Worm (Caenorhabditis elegans) whole organism, early embryonic: ENCODE measurements around the gene far-8.

Experiments
- B0310.2 ChIP-seq: sonication (generic microtip); optimal IDR thresholded peaks from 2 replicates; lab custom pipeline; 2016; ENCODE audit warnings: mild to moderate bottlenecking, missing genetic modification characterization, missing compliant biosample characterization
- F13C5.2 ChIP-seq: sonication (generic microtip); optimal IDR thresholded peaks from 2 replicates; lab custom pipeline; 2017; ENCODE audit warnings: mild to moderate bottlenecking, missing genetic modification characterization, inconsistent platforms, missing compliant biosample characterization
- aly-1 ChIP-seq: sonication (generic microtip); optimal IDR thresholded peaks from 2 replicates; lab custom pipeline; 2016; ENCODE audit warnings: missing genetic modification characterization, missing compliant biosample characterization
- ama-1 ChIP-seq: fragments of 150-350 bp; optimal IDR thresholded peaks from 2 replicates; lab custom pipeline; 2014
- ceh-13 ChIP-seq: fragments of 200-800 bp; sonication (Bioruptor generic); optimal IDR thresholded peaks from 2 replicates; lab custom pipeline; 2018; ENCODE audit warnings: mild to moderate bottlenecking, missing genetic modification characterization, missing compliant biosample characterization
- ceh-36 ChIP-seq: sonication (generic microtip); optimal IDR thresholded peaks from 2 replicates; lab custom pipeline; 2016; ENCODE audit warnings: missing genetic modification characterization, inconsistent platforms, missing compliant biosample characterization
- ets-7 ChIP-seq: sonication (generic microtip); optimal IDR thresholded peaks from 2 replicates; lab custom pipeline; 2016; ENCODE audit warnings: missing genotype, missing genetic modification characterization, missing compliant biosample characterization
- flt-1 ChIP-seq: fragments of 200-800 bp; sonication (Bioruptor generic); IDR thresholded peaks from 2 replicates; pipeline ENCODE4 v1.3.6; 2022; ENCODE audit warnings: missing genetic modification characterization, missing compliant biosample characterization
- hmbx-1 ChIP-seq: sonication (generic microtip); optimal IDR thresholded peaks from 2 replicates; lab custom pipeline; 2016; ENCODE audit warnings: mild to moderate bottlenecking, missing genetic modification characterization, missing compliant biosample characterization
- hmg-4 ChIP-seq: fragments of 200-800 bp; sonication (Bioruptor generic); optimal IDR thresholded peaks from 2 replicates; lab custom pipeline; 2018; ENCODE audit warnings: mild to moderate bottlenecking, missing genetic modification characterization, missing compliant biosample characterization
- hnd-1 ChIP-seq: sonication (generic microtip); optimal IDR thresholded peaks from 2 replicates; lab custom pipeline; 2016; ENCODE audit warnings: missing genetic modification characterization, missing compliant biosample characterization
- pes-1 ChIP-seq: fragments of 200-800 bp; sonication (Bioruptor generic); IDR thresholded peaks from 2 replicates; pipeline ENCODE4 v1.3.6; 2022; ENCODE audit warnings: missing genetic modification reagents, missing genetic modification characterization, missing compliant biosample characterization
- scrt-1 ChIP-seq: fragments of 200-800 bp; sonication (Bioruptor generic); IDR thresholded peaks from 2 replicates; pipeline ENCODE4 v1.3.6; 2022; ENCODE audit warnings: missing genetic modification characterization, missing compliant biosample characterization
- sea-1 ChIP-seq: fragments of 200-800 bp; sonication (Bioruptor generic); conservative IDR thresholded peaks from 2 replicates; pipeline ENCODE4 v1.3.6; 2022; ENCODE audit warnings: missing genetic modification characterization, missing compliant biosample characterization
- tbx-11 ChIP-seq: fragments of 200-800 bp; sonication (Bioruptor generic); IDR thresholded peaks from 2 replicates; pipeline ENCODE4 v1.3.6; 2022; ENCODE audit warnings: missing genetic modification characterization, missing compliant biosample characterization
- tbx-37 ChIP-seq: fragments of 200-800 bp; sonication (Bioruptor generic); conservative IDR thresholded peaks from 2 replicates; pipeline ENCODE4 v1.3.6; 2022; ENCODE audit warnings: missing genetic modification reagents, missing genetic modification characterization, missing compliant biosample characterization
- tra-4 ChIP-seq: sonication (generic microtip); optimal IDR thresholded peaks from 2 replicates; lab custom pipeline; 2017; ENCODE audit warnings: missing genetic modification characterization, missing compliant biosample characterization

far-8 gene

ce11 chrIII:815845-816244 is 26.9 kb upstream of the far-8 start, which contains the start of gene dac-1:
Gene dac-1, plus strand, starts transcription at chrIII:816145.
- TF ChIP-seq scrt-1 (GFP tag; lab: Robert Waterston, UW) (no peak), hnd-1 (tag; lab: Kevin White, UChicago) (no peak), ama-1 (lab: Kevin White, UChicago) (no peak), hmbx-1 (tag; lab: Kevin White, UChicago) (no peak), tbx-37 (GFP tag; lab: Robert Waterston, UW) (no peak), sea-1 (GFP tag; lab: Robert Waterston, UW) (no peak), F13C5.2 (tag; lab: Kevin White, UChicago) (no peak), aly-1 (tag; lab: Kevin White, UChicago) (no peak), B0310.2 (tag; lab: Kevin White, UChicago) (no peak), pes-1 (GFP tag; lab: Robert Waterston, UW) (no peak)

- TF ChIP-seq F13C5.2 (tag; lab: Kevin White, UChicago) (no peak), scrt-1 (GFP tag; lab: Robert Waterston, UW) (no peak), tra-4 (tag; lab: Kevin White, UChicago) (no peak), flt-1 (GFP tag; lab: Robert Waterston, UW) (no peak), hmbx-1 (tag; lab: Kevin White, UChicago) (no peak), aly-1 (tag; lab: Kevin White, UChicago) (no peak), B0310.2 (tag; lab: Kevin White, UChicago) (no peak), tbx-37 (GFP tag; lab: Robert Waterston, UW) (no peak), pes-1 (GFP tag; lab: Robert Waterston, UW) (no peak)
Measured at ce11 chrIII:819313-819712, 23.4 kb upstream of the far-8 start.

- TF ChIP-seq hmbx-1 (tag; lab: Kevin White, UChicago) (no peak), hmg-4 (GFP tag; lab: Kevin White, UChicago) (no peak), F13C5.2 (tag; lab: Kevin White, UChicago) (no peak), ceh-36 (tag; lab: Kevin White, UChicago) (no peak), B0310.2 (tag; lab: Kevin White, UChicago) (no peak), tbx-37 (GFP tag; lab: Robert Waterston, UW) (no peak), tbx-11 (GFP tag; lab: Robert Waterston, UW) (no peak), ets-7 (tag; lab: Kevin White, UChicago) (no peak), ama-1 (lab: Kevin White, UChicago) (no peak), sea-1 (GFP tag; lab: Robert Waterston, UW) (no peak), tra-4 (tag; lab: Kevin White, UChicago) (no peak), pes-1 (GFP tag; lab: Robert Waterston, UW) (no peak), hnd-1 (tag; lab: Kevin White, UChicago) (no peak), scrt-1 (GFP tag; lab: Robert Waterston, UW) (no peak), aly-1 (tag; lab: Kevin White, UChicago) (no peak), ceh-13 (GFP tag; lab: Kevin White, UChicago) (no peak), flt-1 (GFP tag; lab: Robert Waterston, UW) (no peak)
Measured at ce11 chrIII:822546-823272, 20.0 kb upstream of the far-8 start, which contains the start of gene clec-149. Gene clec-149, plus strand, starts transcription at chrIII:823222.

- no peak for TF ChIP-seq flt-1 (GFP tag; lab: Robert Waterston, UW)
- TF ChIP-seq B0310.2 (tag; lab: Kevin White, UChicago) = no peak
- no peak for TF ChIP-seq ceh-36 (tag; lab: Kevin White, UChicago)
- TF ChIP-seq hnd-1 (tag; lab: Kevin White, UChicago) = no peak
- no peak for TF ChIP-seq ets-7 (tag; lab: Kevin White, UChicago)
- TF ChIP-seq tbx-37 (GFP tag; lab: Robert Waterston, UW) = no peak
- TF ChIP-seq F13C5.2 (tag; lab: Kevin White, UChicago) = no peak
- TF ChIP-seq sea-1 (GFP tag; lab: Robert Waterston, UW) = no peak
Measured at ce11 chrIII:825256-825655, 17.5 kb upstream of the far-8 start.

ce11 chrIII:831961-832360 is 10.8 kb upstream of the far-8 start, which contains the start of gene ceeh-1:
Gene ceeh-1, minus strand, starts transcription at chrIII:832277.
- TF ChIP-seq F13C5.2 (tag; lab: Kevin White, UChicago) (no peak), ets-7 (tag; lab: Kevin White, UChicago) (no peak), hnd-1 (tag; lab: Kevin White, UChicago) (no peak), tbx-37 (GFP tag; lab: Robert Waterston, UW) (no peak)

- TF ChIP-seq tbx-37 (GFP tag; lab: Robert Waterston, UW) (no peak), ceh-36 (tag; lab: Kevin White, UChicago) (no peak), ama-1 (lab: Kevin White, UChicago) (no peak), scrt-1 (GFP tag; lab: Robert Waterston, UW) (no peak), sea-1 (GFP tag; lab: Robert Waterston, UW) (no peak), hnd-1 (tag; lab: Kevin White, UChicago) (no peak), pes-1 (GFP tag; lab: Robert Waterston, UW) (no peak), tbx-11 (GFP tag; lab: Robert Waterston, UW) (no peak), B0310.2 (tag; lab: Kevin White, UChicago) (no peak), hmbx-1 (tag; lab: Kevin White, UChicago) (no peak)
Measured at ce11 chrIII:832855-833504, 9.8 kb upstream of the far-8 start, which contains the start of gene zip-2. Gene zip-2, plus strand, starts transcription at chrIII:832982.
